Worm (Caenorhabditis elegans) whole organism, late embryonic: Measurements from ENCODE around the gene F39B3.3.
"Not testable (repeated sequence)": the region's sequence is repeated elsewhere in the genome, so short reads cannot be mapped to it uniquely, and the experiment has no call there.

Experiments
- C08G9.2 ChIP-seq: sonication (generic microtip); optimal IDR thresholded peaks from 2 replicates; lab custom pipeline; 2016; ENCODE audit warnings: mild to moderate bottlenecking, missing genetic modification characterization, moderate library complexity, missing compliant biosample characterization
- C38D4.7 ChIP-seq: fragments of 200-800 bp; sonication (Bioruptor generic); optimal IDR thresholded peaks from 2 replicates; lab custom pipeline; 2018; ENCODE audit warnings: mild to moderate bottlenecking, missing genetic modification characterization, moderate library complexity, missing compliant biosample characterization
- Y22D7AL.16 ChIP-seq: sonication (generic microtip); optimal IDR thresholded peaks from 2 replicates; lab custom pipeline; 2016; ENCODE audit warnings: missing genetic modification characterization, missing compliant biosample characterization
- ceh-18 ChIP-seq: sonication (generic microtip); optimal IDR thresholded peaks from 2 replicates; lab custom pipeline; 2016; ENCODE audit warnings: missing genetic modification characterization, missing compliant biosample characterization
- ceh-30 ChIP-seq: fragments of 150-350 bp; optimal IDR thresholded peaks from 2 replicates; lab custom pipeline; 2014; ENCODE audit warnings: missing biosample characterization, missing genetic modification characterization
- ceh-45 ChIP-seq: fragments of 200-800 bp; sonication (Bioruptor generic); IDR thresholded peaks from 2 replicates; pipeline ENCODE4 v1.3.6; 2022; ENCODE audit warnings: missing genetic modification reagents, missing genetic modification characterization, missing compliant biosample characterization
- ceh-48 ChIP-seq: sonication (generic microtip); optimal IDR thresholded peaks from 2 replicates; lab custom pipeline; 2016; ENCODE audit warnings: missing genetic modification characterization, inconsistent platforms, missing compliant biosample characterization
- ceh-6 ChIP-seq: fragments of 200-800 bp; sonication (Bioruptor generic); optimal IDR thresholded peaks from 2 replicates; lab custom pipeline; 2018; ENCODE audit warnings: mild to moderate bottlenecking, missing genetic modification characterization, missing compliant biosample characterization
- ceh-9 ChIP-seq: sonication (generic microtip); optimal IDR thresholded peaks from 2 replicates; lab custom pipeline; 2016; ENCODE audit warnings: mild to moderate bottlenecking, missing genetic modification characterization, inconsistent platforms, missing compliant biosample characterization
- che-1 ChIP-seq: sonication (generic microtip); optimal IDR thresholded peaks from 2 replicates; lab custom pipeline; 2016; ENCODE audit warnings: mild to moderate bottlenecking, missing genetic modification characterization, missing compliant biosample characterization
- dmd-4 ChIP-seq: sonication (generic microtip); optimal IDR thresholded peaks from 2 replicates; lab custom pipeline; 2016; ENCODE audit warnings: borderline replicate concordance, missing genetic modification characterization, missing compliant biosample characterization
- elt-2 ChIP-seq: sonication (generic microtip); optimal IDR thresholded peaks from 2 replicates; lab custom pipeline; 2016; ENCODE audit warnings: missing genetic modification reagents, missing genetic modification characterization, missing compliant biosample characterization
- eyg-1 ChIP-seq: sonication (generic microtip); optimal IDR thresholded peaks from 2 replicates; lab custom pipeline; 2016; ENCODE audit warnings: missing genotype, missing genetic modification characterization, missing compliant biosample characterization
- hlh-13 ChIP-seq: fragments of 200-800 bp; sonication (Bioruptor generic); optimal IDR thresholded peaks from 2 replicates; lab custom pipeline; 2018; ENCODE audit warnings: mild to moderate bottlenecking, missing genetic modification characterization, missing compliant biosample characterization
- hlh-15 ChIP-seq: sonication (generic microtip); optimal IDR thresholded peaks from 2 replicates; lab custom pipeline; 2016; ENCODE audit warnings: missing genetic modification characterization, missing compliant biosample characterization
- hlh-30 ChIP-seq: sonication (generic microtip); optimal IDR thresholded peaks from 2 replicates; lab custom pipeline; 2017; ENCODE audit warnings: antibody characterized with exemption, missing genetic modification characterization, missing compliant biosample characterization; ENCODE audit not compliant: insufficient read depth
- hlh-6 ChIP-seq: sonication (generic microtip); optimal IDR thresholded peaks from 2 replicates; lab custom pipeline; 2016; ENCODE audit warnings: missing genotype, missing genetic modification characterization, missing compliant biosample characterization
- lim-6 ChIP-seq: sonication (generic microtip); optimal IDR thresholded peaks from 2 replicates; lab custom pipeline; 2016; ENCODE audit warnings: missing genetic modification characterization, missing compliant biosample characterization
- lin-11 ChIP-seq: fragments of 200-800 bp; sonication (Bioruptor generic); optimal IDR thresholded peaks from 2 replicates; lab custom pipeline; 2018; ENCODE audit warnings: mild to moderate bottlenecking, missing genetic modification characterization, missing compliant biosample characterization
- mec-3 ChIP-seq: sonication (generic microtip); optimal IDR thresholded peaks from 2 replicates; lab custom pipeline; 2016; ENCODE audit warnings: borderline replicate concordance, missing genetic modification characterization, missing compliant biosample characterization
- nfya-1 ChIP-seq: sonication (generic microtip); optimal IDR thresholded peaks from 2 replicates; lab custom pipeline; 2017; ENCODE audit warnings: missing genetic modification characterization, mild to moderate bottlenecking, missing compliant biosample characterization, antibody characterized with exemption, moderate library complexity
- nhr-11 ChIP-seq: fragments of 150-350 bp; optimal IDR thresholded peaks from 2 replicates; lab custom pipeline; 2014; ENCODE audit warnings: missing biosample characterization, missing genetic modification characterization
- odd-2 ChIP-seq: sonication (generic microtip); optimal IDR thresholded peaks from 2 replicates; lab custom pipeline; 2017; ENCODE audit warnings: antibody characterized with exemption, mild to moderate bottlenecking, missing genetic modification characterization, missing compliant biosample characterization
- pha-2 ChIP-seq: sonication (generic microtip); optimal IDR thresholded peaks from 2 replicates; lab custom pipeline; 2017; ENCODE audit warnings: mild to moderate bottlenecking, missing genetic modification characterization, missing compliant biosample characterization
- pqm-1 ChIP-seq: sonication (generic microtip); optimal IDR thresholded peaks from 2 replicates; lab custom pipeline; 2016; ENCODE audit warnings: missing genetic modification characterization, missing compliant biosample characterization
- ref-2 ChIP-seq: sonication (generic microtip); optimal IDR thresholded peaks from 2 replicates; lab custom pipeline; 2016; ENCODE audit warnings: missing genetic modification characterization, missing compliant biosample characterization
- rnt-1 ChIP-seq: sonication (generic microtip); optimal IDR thresholded peaks from 2 replicates; lab custom pipeline; 2016; ENCODE audit warnings: missing genetic modification characterization, missing compliant biosample characterization
- sdc-2 ChIP-seq: sonication (generic microtip); optimal IDR thresholded peaks from 2 replicates; lab custom pipeline; 2016; ENCODE audit warnings: missing genotype, missing genetic modification characterization, missing compliant biosample characterization
- sox-4 ChIP-seq: sonication (generic microtip); optimal IDR thresholded peaks from 2 replicates; lab custom pipeline; 2017; ENCODE audit warnings: mild to moderate bottlenecking, missing genetic modification characterization, inconsistent platforms, missing compliant biosample characterization
- tbx-2 ChIP-seq: sonication (generic microtip); optimal IDR thresholded peaks from 2 replicates; lab custom pipeline; 2016; ENCODE audit warnings: missing genetic modification characterization, missing compliant biosample characterization
- tbx-7 ChIP-seq: sonication (generic microtip); optimal IDR thresholded peaks from 2 replicates; lab custom pipeline; 2016; ENCODE audit warnings: missing genotype, missing genetic modification characterization, missing compliant biosample characterization
- ttx-3 ChIP-seq: sonication (generic microtip); optimal IDR thresholded peaks from 2 replicates; lab custom pipeline; 2016; ENCODE audit warnings: missing genetic modification reagents, missing genetic modification characterization, missing compliant biosample characterization
- unc-42 ChIP-seq: sonication (generic microtip); optimal IDR thresholded peaks from 2 replicates; lab custom pipeline; 2016; ENCODE audit warnings: missing genotype, missing genetic modification characterization, missing compliant biosample characterization
- unc-55 ChIP-seq: sonication (generic microtip); optimal IDR thresholded peaks from 2 replicates; lab custom pipeline; 2017; ENCODE audit warnings: missing biosample characterization, missing genetic modification reagents, missing genetic modification characterization
- zip-5 ChIP-seq: sonication (generic microtip); optimal IDR thresholded peaks from 2 replicates; lab custom pipeline; 2016; ENCODE audit warnings: missing genetic modification characterization, missing compliant biosample characterization

The F39B3.3 gene

DNA sequence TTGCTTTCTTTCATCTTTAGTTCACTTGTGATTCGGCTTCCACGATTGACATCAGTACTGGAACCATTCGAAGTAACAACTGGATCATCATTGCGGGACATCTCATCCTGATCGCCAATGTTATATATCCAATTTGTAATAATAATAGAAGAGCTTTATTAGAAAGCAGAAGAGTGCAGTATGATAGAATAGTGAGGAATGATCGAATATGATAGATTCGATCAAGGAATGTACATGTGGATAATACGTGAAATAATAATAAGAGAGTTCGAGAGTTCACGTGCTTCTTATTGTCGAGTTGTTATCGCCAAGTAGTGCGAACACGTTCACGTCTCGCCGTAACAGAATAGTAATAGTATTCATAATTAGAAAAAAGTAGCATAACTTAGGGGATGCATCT lies at the start of gene F39B3.3:
Gene F39B3.3 (minus strand): TSS at position 101 of the 400 bp plus-strand sequence.
- not testable (repeated sequence) for TF ChIP-seq odd-2; C38D4.7 (GFP tag; lab: Kevin White, UChicago); lin-11
- TF ChIP-seq, all 69 proteins: peak for 0; not testable (repeated sequence) for 69

DNA sequence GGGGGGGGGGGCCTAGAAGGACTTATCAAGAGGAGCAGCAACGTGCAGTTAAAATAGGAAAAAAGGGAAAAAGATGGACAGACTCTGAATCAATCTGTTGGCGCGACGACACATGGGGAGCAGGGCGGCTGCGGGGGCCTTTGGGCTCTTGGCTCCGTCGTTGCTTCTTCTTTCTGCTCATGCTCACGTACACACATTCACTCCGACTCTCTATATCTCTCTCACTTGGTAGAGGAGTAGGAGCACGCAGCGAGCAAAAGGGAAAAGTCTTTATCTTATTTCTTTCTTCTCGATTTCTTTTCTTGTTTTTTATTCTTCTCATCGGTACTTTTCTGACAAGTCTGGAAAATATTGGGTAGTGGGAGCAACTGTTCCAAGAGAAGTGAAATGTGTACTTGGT lies 49.4 kb upstream of the F39B3.3 start:
- TF ChIP-seq unc-42 (tag; lab: Kevin White, UChicago) (peak; percentile 51), mec-3 (no peak), tbx-7 (tag; lab: Kevin White, UChicago) (no peak), ceh-45 (GFP tag; lab: Robert Waterston, UW) (no peak), ceh-6 (GFP tag; lab: Kevin White, UChicago) (no peak), sox-4 (tag; lab: Kevin White, UChicago) (no peak), ttx-3 (tag; lab: Kevin White, UChicago) (no peak), che-1 (tag; lab: Kevin White, UChicago) (no peak), ref-2 (tag; lab: Kevin White, UChicago) (no peak), tbx-2 (tag; lab: Kevin White, UChicago) (no peak), pha-2 (no peak), Y22D7AL.16 (tag; lab: Kevin White, UChicago) (no peak), sdc-2 (no peak), ceh-48 (tag; lab: Kevin White, UChicago) (no peak), pqm-1 (tag; lab: Kevin White, UChicago) (no peak), zip-5 (no peak), nfya-1 (tag; lab: Kevin White, UChicago) (peak; percentile 5), elt-2 (tag; lab: Kevin White, UChicago) (no peak), rnt-1 (tag; lab: Kevin White, UChicago) (no peak), ceh-18 (tag; lab: Kevin White, UChicago) (peak; percentile 36), hlh-15 (no peak), dmd-4 (tag; lab: Kevin White, UChicago) (no peak), hlh-6 (tag; lab: Kevin White, UChicago) (no peak)

DNA sequence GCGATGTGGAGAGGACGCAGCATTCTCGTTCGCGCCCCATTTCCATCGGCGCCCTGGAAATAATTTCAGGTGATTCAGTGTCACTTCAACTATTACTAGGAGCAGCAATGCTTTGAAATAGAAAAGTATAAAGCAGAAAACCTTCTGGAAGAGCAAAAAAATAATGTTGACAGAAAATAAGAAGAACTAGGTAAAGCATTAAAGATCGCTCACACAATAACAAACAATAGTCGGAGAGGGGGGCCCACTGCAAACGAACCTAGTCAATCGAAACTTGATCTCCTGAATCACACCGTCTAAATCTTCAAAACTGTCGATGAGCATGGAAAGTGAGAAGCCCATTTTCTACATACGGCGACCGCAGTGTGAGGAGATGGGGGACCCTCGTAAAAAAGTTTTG lies 49.0 kb upstream of the F39B3.3 start:
- TF ChIP-seq nhr-11 (no peak), lim-6 (tag; lab: Kevin White, UChicago) (no peak)
- TF ChIP-seq, all 69 proteins: peak for 0

DNA sequence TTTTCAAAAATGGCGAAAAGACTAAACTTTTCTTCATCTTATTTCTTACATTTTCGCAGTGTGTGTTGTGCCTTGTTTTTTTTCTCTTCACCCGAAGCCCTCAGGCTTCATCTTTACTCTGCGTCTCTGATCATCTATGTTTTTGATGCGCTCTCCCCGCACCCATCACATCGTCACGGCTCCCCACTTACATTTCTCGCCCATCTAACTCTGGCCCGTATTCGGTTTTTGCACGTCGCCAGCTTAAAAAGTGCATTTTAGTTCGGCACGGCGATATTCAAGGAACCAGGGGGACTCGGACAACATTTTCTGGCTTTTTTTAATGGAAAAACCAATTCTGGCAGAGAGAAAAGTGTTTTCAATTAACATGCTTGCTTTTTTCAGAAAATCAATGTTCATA lies 48.5 kb upstream of the F39B3.3 start:
- no peak for TF ChIP-seq hlh-6 (tag; lab: Kevin White, UChicago)
- peak; percentile 53 for TF ChIP-seq unc-42 (tag; lab: Kevin White, UChicago)
- TF ChIP-seq, all 69 proteins: peak for 1

DNA sequence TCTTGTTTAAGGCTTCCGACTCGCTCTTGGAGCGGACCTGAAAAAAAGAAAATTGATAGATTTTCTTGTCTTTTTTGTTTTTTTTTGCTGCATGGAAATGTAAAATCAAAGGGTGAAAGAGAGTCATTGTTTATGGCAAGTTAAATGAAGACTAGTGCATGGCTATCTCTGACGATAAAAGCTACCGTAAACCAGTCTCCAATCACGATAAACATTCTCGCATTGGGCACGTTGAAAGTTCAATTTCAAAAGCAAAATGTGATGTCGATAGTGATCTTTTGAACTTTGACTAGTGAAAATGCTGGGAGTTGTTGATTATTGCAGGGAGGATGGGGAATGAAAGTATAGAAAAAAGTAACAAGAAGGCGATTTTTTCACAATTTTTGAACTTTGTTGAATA lies 47.7 kb upstream of the F39B3.3 start:
- TF ChIP-seq hlh-30 (tag; lab: Kevin White, UChicago) (no peak), hlh-13 (GFP tag; lab: Kevin White, UChicago) (no peak), tbx-7 (tag; lab: Kevin White, UChicago) (no peak), C08G9.2 (no peak), eyg-1 (no peak), sox-4 (tag; lab: Kevin White, UChicago) (no peak), unc-42 (tag; lab: Kevin White, UChicago) (no peak), nhr-11 (no peak), ceh-9 (tag; lab: Kevin White, UChicago) (no peak), ref-2 (tag; lab: Kevin White, UChicago) (no peak), pqm-1 (tag; lab: Kevin White, UChicago) (no peak), ttx-3 (tag; lab: Kevin White, UChicago) (no peak), ceh-30 (tag; lab: Kevin White, UChicago) (no peak), tbx-2 (tag; lab: Kevin White, UChicago) (no peak), unc-55 (GFP tag; lab: Kevin White, UChicago) (no peak)
- TF ChIP-seq, all 69 proteins: peak for 0
